Fruit fly (Drosophila melanogaster) whole organism, embryonic: Measurements from ENCODE around the gene CG46513.
"Not testable (repeated sequence)": the region's sequence is repeated elsewhere in the genome, so short reads cannot be mapped to it uniquely, and the experiment has no call there.

Experiments
- Atf3 ChIP-seq: fragments of 200-800 bp; sonication (Bioruptor generic); optimal IDR thresholded peaks from 3 replicates; lab custom pipeline; 2016; ENCODE audit warnings: missing biosample characterization, missing genetic modification characterization
- CG1603 ChIP-seq: fragments of 200-800 bp; sonication (Bioruptor generic); optimal IDR thresholded peaks from 2 replicates; lab custom pipeline; 2019; ENCODE audit warnings: missing biosample characterization, mild to moderate bottlenecking, missing genetic modification characterization, moderate library complexity
- CG33213 ChIP-seq: fragments of 200-800 bp; sonication (Bioruptor generic); optimal IDR thresholded peaks from 3 replicates; lab custom pipeline; 2016; ENCODE audit warnings: missing biosample characterization, missing genetic modification characterization
- E2f1 ChIP-seq: fragments of 200-800 bp; sonication (Bioruptor generic); IDR thresholded peaks from 2 replicates; pipeline ENCODE4 v1.3.6; 2022; ENCODE audit warnings: missing biosample characterization, missing genetic modification characterization
- tx ChIP-seq: fragments of 200-800 bp; sonication (Bioruptor generic); optimal IDR thresholded peaks from 2 replicates; lab custom pipeline; 2016; ENCODE audit warnings: missing biosample characterization, missing genetic modification characterization

- TF ChIP-seq CG1603 (tag; lab: Kevin White, UChicago); CG33213; Atf3 (GFP tag; lab: Kevin White, UChicago); tx; E2f1 (GFP tag; lab: Robert Waterston, UW): not testable (repeated sequence)
Measured at dm6 chrX:22196874-22197273, 4.8 kb downstream of the CG46513 start, which contains the start of gene CG46514.
